Worm (Caenorhabditis elegans) whole organism, early embryonic: Measurements from ENCODE around the gene sru-25.

Experiments
- B0310.2 ChIP-seq: sonication (generic microtip); optimal IDR thresholded peaks from 2 replicates; lab custom pipeline; 2016; ENCODE audit warnings: mild to moderate bottlenecking, missing genetic modification characterization, missing compliant biosample characterization
- F13C5.2 ChIP-seq: sonication (generic microtip); optimal IDR thresholded peaks from 2 replicates; lab custom pipeline; 2017; ENCODE audit warnings: mild to moderate bottlenecking, missing genetic modification characterization, inconsistent platforms, missing compliant biosample characterization
- aly-1 ChIP-seq: sonication (generic microtip); optimal IDR thresholded peaks from 2 replicates; lab custom pipeline; 2016; ENCODE audit warnings: missing genetic modification characterization, missing compliant biosample characterization
- ama-1 ChIP-seq: fragments of 150-350 bp; optimal IDR thresholded peaks from 2 replicates; lab custom pipeline; 2014
- ceh-13 ChIP-seq: fragments of 200-800 bp; sonication (Bioruptor generic); optimal IDR thresholded peaks from 2 replicates; lab custom pipeline; 2018; ENCODE audit warnings: mild to moderate bottlenecking, missing genetic modification characterization, missing compliant biosample characterization
- ceh-36 ChIP-seq: sonication (generic microtip); optimal IDR thresholded peaks from 2 replicates; lab custom pipeline; 2016; ENCODE audit warnings: missing genetic modification characterization, inconsistent platforms, missing compliant biosample characterization
- ets-7 ChIP-seq: sonication (generic microtip); optimal IDR thresholded peaks from 2 replicates; lab custom pipeline; 2016; ENCODE audit warnings: missing genotype, missing genetic modification characterization, missing compliant biosample characterization
- flt-1 ChIP-seq: fragments of 200-800 bp; sonication (Bioruptor generic); IDR thresholded peaks from 2 replicates; pipeline ENCODE4 v1.3.6; 2022; ENCODE audit warnings: missing genetic modification characterization, missing compliant biosample characterization
- hmbx-1 ChIP-seq: sonication (generic microtip); optimal IDR thresholded peaks from 2 replicates; lab custom pipeline; 2016; ENCODE audit warnings: mild to moderate bottlenecking, missing genetic modification characterization, missing compliant biosample characterization
- hmg-4 ChIP-seq: fragments of 200-800 bp; sonication (Bioruptor generic); optimal IDR thresholded peaks from 2 replicates; lab custom pipeline; 2018; ENCODE audit warnings: mild to moderate bottlenecking, missing genetic modification characterization, missing compliant biosample characterization
- hnd-1 ChIP-seq: sonication (generic microtip); optimal IDR thresholded peaks from 2 replicates; lab custom pipeline; 2016; ENCODE audit warnings: missing genetic modification characterization, missing compliant biosample characterization
- pes-1 ChIP-seq: fragments of 200-800 bp; sonication (Bioruptor generic); IDR thresholded peaks from 2 replicates; pipeline ENCODE4 v1.3.6; 2022; ENCODE audit warnings: missing genetic modification reagents, missing genetic modification characterization, missing compliant biosample characterization
- scrt-1 ChIP-seq: fragments of 200-800 bp; sonication (Bioruptor generic); IDR thresholded peaks from 2 replicates; pipeline ENCODE4 v1.3.6; 2022; ENCODE audit warnings: missing genetic modification characterization, missing compliant biosample characterization
- sea-1 ChIP-seq: fragments of 200-800 bp; sonication (Bioruptor generic); conservative IDR thresholded peaks from 2 replicates; pipeline ENCODE4 v1.3.6; 2022; ENCODE audit warnings: missing genetic modification characterization, missing compliant biosample characterization
- tbx-11 ChIP-seq: fragments of 200-800 bp; sonication (Bioruptor generic); IDR thresholded peaks from 2 replicates; pipeline ENCODE4 v1.3.6; 2022; ENCODE audit warnings: missing genetic modification characterization, missing compliant biosample characterization
- tbx-37 ChIP-seq: fragments of 200-800 bp; sonication (Bioruptor generic); conservative IDR thresholded peaks from 2 replicates; pipeline ENCODE4 v1.3.6; 2022; ENCODE audit warnings: missing genetic modification reagents, missing genetic modification characterization, missing compliant biosample characterization
- tra-4 ChIP-seq: sonication (generic microtip); optimal IDR thresholded peaks from 2 replicates; lab custom pipeline; 2017; ENCODE audit warnings: missing genetic modification characterization, missing compliant biosample characterization

sru-25 gene

DNA sequence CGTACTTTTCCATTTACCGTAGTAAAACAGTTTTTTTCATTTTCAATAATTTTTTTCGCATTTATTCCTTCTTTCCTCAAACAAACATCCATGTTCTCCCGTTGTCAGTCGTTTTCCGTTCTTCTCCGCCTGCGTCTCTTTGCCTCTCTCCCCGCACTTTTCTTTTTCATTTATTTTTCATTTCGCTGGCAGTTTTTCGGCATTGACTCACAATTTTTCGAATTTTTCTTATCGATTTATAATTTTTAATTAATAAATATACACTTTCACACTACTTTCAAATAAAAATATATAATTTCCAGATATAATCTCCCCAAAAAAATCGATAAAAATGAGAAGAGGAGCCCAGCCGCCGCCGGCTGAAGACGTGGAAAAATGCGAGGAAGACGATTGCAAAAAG, 13.3 kb upstream of the sru-25 start, which contains the start of gene H25P19.1:
Gene H25P19.1, plus strand, starts transcription at position 301 of the 400 bp plus-strand sequence.
- TF ChIP-seq ceh-13 (GFP tag; lab: Kevin White, UChicago), result no peak
- TF ChIP-seq tbx-37, result no peak
- TF ChIP-seq scrt-1, result no peak
- no peak for TF ChIP-seq hnd-1
- no peak for TF ChIP-seq ceh-36 (tag; lab: Kevin White, UChicago)
- no peak for TF ChIP-seq tra-4
- no peak for TF ChIP-seq F13C5.2
- no peak for TF ChIP-seq hmbx-1 (tag; lab: Kevin White, UChicago)
- TF ChIP-seq B0310.2, result no peak
- TF ChIP-seq aly-1 (tag; lab: Kevin White, UChicago), result no peak
- no peak for TF ChIP-seq sea-1 (GFP tag; lab: Robert Waterston, UW)
- no peak for TF ChIP-seq ama-1 (lab: Kevin White, UChicago)
- no peak for TF ChIP-seq ets-7
- TF ChIP-seq hmg-4 (GFP tag; lab: Kevin White, UChicago), result no peak
- TF ChIP-seq tbx-11 (GFP tag; lab: Robert Waterston, UW), result no peak
- no peak for TF ChIP-seq pes-1
- TF ChIP-seq flt-1 (GFP tag; lab: Robert Waterston, UW), result no peak

DNA sequence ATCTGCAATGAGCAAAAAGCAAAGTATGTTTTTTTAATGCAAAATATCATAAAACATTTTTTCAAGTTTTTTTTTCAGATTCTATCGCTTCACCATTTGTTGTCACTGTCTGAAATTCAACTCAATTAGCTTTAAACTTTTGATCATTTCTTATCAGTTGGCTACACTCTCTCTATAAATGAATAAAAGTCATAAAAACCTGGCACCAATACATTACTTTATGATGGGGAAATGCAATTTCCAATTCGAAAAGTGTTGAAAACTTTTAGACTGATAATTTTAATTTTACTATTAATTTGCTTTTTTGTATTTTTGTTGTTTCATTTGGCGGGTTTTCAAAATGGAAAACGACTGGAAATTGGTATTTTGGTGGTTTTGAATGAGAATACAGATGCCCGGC, 9.7 kb upstream of the sru-25 start, which contains the start of gene F31F4.1:
Gene F31F4.1, plus strand, starts transcription at position 203 of the 400 bp plus-strand sequence.
- TF ChIP-seq hmbx-1 (tag; lab: Kevin White, UChicago), result no peak
- TF ChIP-seq ets-7, result no peak
- no peak for TF ChIP-seq ceh-13 (GFP tag; lab: Kevin White, UChicago)
- TF ChIP-seq scrt-1, result no peak
- no peak for TF ChIP-seq tbx-37
- TF ChIP-seq hnd-1, result no peak
- no peak for TF ChIP-seq ceh-36 (tag; lab: Kevin White, UChicago)
- TF ChIP-seq ama-1 (lab: Kevin White, UChicago), result no peak
- no peak for TF ChIP-seq B0310.2
- TF ChIP-seq F13C5.2, result no peak
- no peak for TF ChIP-seq sea-1 (GFP tag; lab: Robert Waterston, UW)
- no peak for TF ChIP-seq pes-1
- TF ChIP-seq flt-1 (GFP tag; lab: Robert Waterston, UW), result no peak
- no peak for TF ChIP-seq aly-1 (tag; lab: Kevin White, UChicago)
- TF ChIP-seq tbx-11 (GFP tag; lab: Robert Waterston, UW), result no peak
- TF ChIP-seq hmg-4 (GFP tag; lab: Kevin White, UChicago), result no peak
- TF ChIP-seq tra-4, result no peak

DNA sequence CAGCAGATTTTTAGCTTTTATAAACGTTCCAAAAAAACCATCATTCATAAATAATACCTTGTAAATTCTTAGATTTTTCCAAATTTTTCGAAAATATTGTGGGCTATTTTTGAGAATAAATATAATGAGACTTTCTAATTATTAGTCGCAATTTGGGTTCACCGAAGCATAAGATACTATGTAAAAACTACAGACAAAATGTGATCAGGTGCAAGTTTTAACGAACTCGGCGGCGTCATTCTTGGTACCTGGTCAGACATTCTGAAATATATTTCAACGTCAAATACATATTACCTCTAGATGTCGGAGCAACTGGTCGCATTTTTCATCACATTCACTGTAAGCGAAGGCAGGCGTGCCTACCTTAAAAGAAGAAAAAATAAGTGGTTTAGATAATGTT, 7.9 kb upstream of the sru-25 start, which contains the start of gene srx-23:
Gene srx-23, plus strand, starts transcription at position 301 of the 400 bp plus-strand sequence.
- no peak for TF ChIP-seq B0310.2
- TF ChIP-seq scrt-1, result no peak
- TF ChIP-seq ets-7, result no peak
- no peak for TF ChIP-seq tra-4
- TF ChIP-seq aly-1 (tag; lab: Kevin White, UChicago), result no peak
- TF ChIP-seq hnd-1, result no peak

DNA sequence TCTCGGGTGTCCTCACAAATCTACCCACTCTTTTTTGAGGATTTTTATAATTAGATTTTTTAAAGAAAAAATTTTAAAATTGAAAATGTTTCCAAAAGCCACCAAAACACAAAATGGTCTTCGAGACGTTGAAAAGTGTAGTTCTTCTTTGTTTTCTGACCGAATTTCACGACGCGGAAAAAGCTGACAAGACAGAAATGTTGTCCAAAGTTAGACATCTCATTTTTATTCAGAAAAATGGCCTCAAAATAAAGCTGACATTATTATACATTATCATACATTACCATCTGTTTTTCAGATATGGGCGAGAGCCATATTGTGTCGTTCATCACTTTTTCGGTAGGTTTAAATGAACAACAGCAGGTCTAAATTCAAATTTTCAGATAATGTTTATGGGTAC, 5.5 kb upstream of the sru-25 start, which contains the start of gene srx-22:
Gene srx-22, plus strand, starts transcription at position 301 of the 400 bp plus-strand sequence.
- TF ChIP-seq tbx-37, result no peak
- TF ChIP-seq scrt-1, result no peak
- TF ChIP-seq tra-4, result no peak
- no peak for TF ChIP-seq sea-1 (GFP tag; lab: Robert Waterston, UW)
- TF ChIP-seq ceh-36 (tag; lab: Kevin White, UChicago), result no peak
- no peak for TF ChIP-seq ama-1 (lab: Kevin White, UChicago)
- no peak for TF ChIP-seq flt-1 (GFP tag; lab: Robert Waterston, UW)
- no peak for TF ChIP-seq B0310.2
- TF ChIP-seq tbx-11 (GFP tag; lab: Robert Waterston, UW), result no peak
- no peak for TF ChIP-seq pes-1
- TF ChIP-seq hnd-1, result no peak
- TF ChIP-seq aly-1 (tag; lab: Kevin White, UChicago), result no peak
- TF ChIP-seq hmg-4 (GFP tag; lab: Kevin White, UChicago), result no peak

DNA sequence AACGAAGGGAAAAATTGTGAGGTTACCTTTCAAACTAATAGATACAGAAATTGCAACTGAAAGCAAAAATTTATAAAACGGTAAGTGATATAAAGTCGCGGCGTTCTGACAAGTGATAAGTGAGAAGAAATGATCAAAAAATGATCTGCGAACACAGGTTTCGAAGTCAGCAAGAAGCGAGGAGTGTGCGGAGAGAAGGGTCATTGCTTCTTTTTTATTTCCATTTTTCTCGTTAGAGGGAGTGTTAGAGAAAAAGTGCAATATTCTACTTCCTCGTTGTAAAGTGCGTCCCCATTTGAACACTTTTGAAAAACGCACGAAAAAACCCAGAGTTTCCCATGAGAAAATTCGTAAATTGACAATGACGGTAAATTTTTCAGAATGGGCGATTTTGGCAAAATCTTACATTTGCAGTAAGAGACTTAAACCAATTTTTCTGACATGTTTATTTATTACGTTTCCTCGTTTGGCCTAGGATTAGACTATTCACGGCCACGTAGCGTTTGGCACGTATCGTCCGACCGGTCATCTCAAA, 2.5 kb upstream of the sru-25 start, which contains the start of the genes fbxa-72 and srx-21:
Gene fbxa-72, minus strand, starts transcription at position 204 of the 535 bp plus-strand sequence.
Gene srx-21, plus strand, starts transcription at position 485 of the 535 bp plus-strand sequence.
- no peak for TF ChIP-seq scrt-1
- TF ChIP-seq tra-4, result no peak
- no peak for TF ChIP-seq hnd-1
- no peak for TF ChIP-seq ceh-13 (GFP tag; lab: Kevin White, UChicago)
- no peak for TF ChIP-seq hmbx-1 (tag; lab: Kevin White, UChicago)
- TF ChIP-seq flt-1 (GFP tag; lab: Robert Waterston, UW), result no peak
- no peak for TF ChIP-seq pes-1
- no peak for TF ChIP-seq sea-1 (GFP tag; lab: Robert Waterston, UW)
- no peak for TF ChIP-seq ceh-36 (tag; lab: Kevin White, UChicago)
- TF ChIP-seq tbx-37, result no peak
- TF ChIP-seq F13C5.2, result no peak
- no peak for TF ChIP-seq tbx-11 (GFP tag; lab: Robert Waterston, UW)

DNA sequence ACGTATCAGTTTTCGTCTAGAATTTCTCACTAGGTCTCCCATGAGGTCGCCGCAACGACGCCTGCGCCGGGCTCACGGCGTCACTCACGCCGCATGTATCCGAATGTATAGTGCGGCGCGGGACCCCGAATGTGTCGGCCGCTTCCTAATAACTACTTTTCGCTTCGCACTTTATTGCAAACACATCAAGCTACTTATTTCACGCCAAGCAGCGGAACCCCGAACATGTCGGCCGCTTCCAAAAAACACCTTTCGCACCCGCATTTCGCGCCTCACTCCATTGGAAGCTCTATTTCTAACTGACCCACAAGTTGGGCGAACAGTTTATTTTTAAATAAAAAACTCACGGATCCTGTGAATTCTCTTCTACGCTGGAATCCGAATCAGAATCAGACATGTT, 2.0 kb upstream of the sru-25 start:
- TF ChIP-seq aly-1 (tag; lab: Kevin White, UChicago) (no peak), F13C5.2 (no peak), ceh-36 (tag; lab: Kevin White, UChicago) (no peak), ama-1 (lab: Kevin White, UChicago) (no peak), ceh-13 (GFP tag; lab: Kevin White, UChicago) (no peak), pes-1 (no peak), ets-7 (no peak), sea-1 (GFP tag; lab: Robert Waterston, UW) (no peak), hnd-1 (no peak), hmbx-1 (tag; lab: Kevin White, UChicago) (no peak), flt-1 (GFP tag; lab: Robert Waterston, UW) (no peak), B0310.2 (no peak), scrt-1 (no peak)

DNA sequence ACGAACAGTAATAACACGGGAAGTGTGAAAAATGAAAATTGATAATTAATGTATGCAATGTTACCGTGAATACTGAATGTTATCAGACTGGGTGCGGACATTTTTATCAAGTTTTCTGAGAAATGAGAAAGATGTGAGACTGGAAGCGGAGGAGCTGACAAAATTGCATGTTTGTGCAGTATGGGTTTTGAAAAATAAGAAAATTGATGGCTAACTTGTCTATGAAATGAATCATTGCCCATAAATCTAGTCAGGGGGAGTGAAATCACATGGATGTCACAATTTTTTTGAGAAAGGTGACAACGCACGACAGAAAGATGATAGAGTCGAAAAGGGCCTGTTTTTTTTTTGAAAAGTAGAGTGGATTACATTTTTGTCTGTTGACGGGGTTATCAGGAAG, 2.8 kb downstream of the sru-25 start, which contains the start of gene sru-24:
Gene sru-24, minus strand, starts transcription at position 101 of the 400 bp plus-strand sequence.
- TF ChIP-seq tra-4 (no peak), F13C5.2 (no peak), flt-1 (GFP tag; lab: Robert Waterston, UW) (no peak), ama-1 (lab: Kevin White, UChicago) (no peak), hmbx-1 (tag; lab: Kevin White, UChicago) (no peak), ceh-13 (GFP tag; lab: Kevin White, UChicago) (no peak), ceh-36 (tag; lab: Kevin White, UChicago) (no peak)
